Worm (Caenorhabditis elegans): ENCODE results near the gene Y57E12AL.2.

DNA sequence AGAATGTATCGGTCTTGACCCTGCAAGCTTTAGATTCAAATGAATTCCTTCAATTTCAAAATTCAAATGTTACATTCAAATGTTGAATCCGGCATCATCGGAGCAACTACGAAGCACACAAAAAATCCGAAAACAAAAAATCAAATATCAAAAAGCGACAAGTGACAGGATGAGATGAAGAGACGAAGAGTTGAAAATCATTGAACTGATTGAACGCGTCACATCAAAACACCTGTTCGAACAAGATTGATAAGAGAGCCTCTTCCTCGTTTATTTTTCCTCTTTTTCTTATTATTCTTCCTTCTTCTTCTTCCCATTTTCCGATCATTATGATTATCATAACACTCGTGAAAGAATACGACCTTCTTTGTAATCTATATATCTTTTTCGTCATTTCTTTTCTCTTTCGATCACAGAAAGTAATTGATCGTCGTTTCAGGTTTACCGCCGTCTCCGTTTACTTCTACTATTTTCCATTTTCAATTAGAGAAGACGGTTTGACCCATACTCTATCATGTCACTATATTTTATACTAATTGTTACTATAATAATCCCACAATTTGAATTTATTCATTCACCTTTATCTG is 27.7 kb downstream of the Y57E12AL.2 start, which contains the start of gene VC5.2:
- no peak for TF ChIP-seq elt-3 (tag; optimal IDR thresholded peaks at IDR 0.05)
- no peak for TF ChIP-seq ztf-11 (tag; optimal IDR thresholded peaks at IDR 0.05)
- TF ChIP-seq nfya-1 (tag; optimal IDR thresholded peaks at IDR 0.05; ENCODE audit: insufficient read depth), result no peak
- no peak for TF ChIP-seq nhr-28 (tag; optimal IDR thresholded peaks at IDR 0.05)
- no peak for TF ChIP-seq unc-62 (GFP tag; optimal IDR thresholded peaks at IDR 0.05)
- no peak for TF ChIP-seq nhr-67 (tag; optimal IDR thresholded peaks at IDR 0.05)
- TF ChIP-seq R02D3.7 (tag; optimal IDR thresholded peaks at IDR 0.05), result no peak
- TF ChIP-seq aly-2 (tag; optimal IDR thresholded peaks at IDR 0.05), result no peak
- no peak for TF ChIP-seq ceh-16 (tag; optimal IDR thresholded peaks at IDR 0.05)
